Worm (Caenorhabditis elegans) whole organism, L2 larva: Measurements from ENCODE around the gene mrps-10.

Experiments
- F13H6.1 ChIP-seq: sonication (generic microtip); optimal IDR thresholded peaks from 2 replicates; lab custom pipeline; 2016; ENCODE audit warnings: missing genetic modification characterization, missing compliant biosample characterization
- Y55F3AM.14 ChIP-seq: fragments of 200-800 bp; sonication (Bioruptor generic); optimal IDR thresholded peaks from 2 replicates; lab custom pipeline; 2018; ENCODE audit warnings: mild to moderate bottlenecking, missing genetic modification characterization, missing compliant biosample characterization
- ZK546.5 ChIP-seq: sonication (generic microtip); optimal IDR thresholded peaks from 2 replicates; lab custom pipeline; 2017; ENCODE audit warnings: missing biosample characterization, missing genetic modification characterization
- aly-2 ChIP-seq: fragments of 150-350 bp; optimal IDR thresholded peaks from 2 replicates; lab custom pipeline; 2014; ENCODE audit warnings: missing biosample characterization, missing genetic modification characterization
- blmp-1 ChIP-seq: sonication (generic microtip); optimal IDR thresholded peaks from 2 replicates; lab custom pipeline; 2017; ENCODE audit warnings: missing genetic modification characterization, mild to moderate bottlenecking, missing compliant biosample characterization, antibody characterized with exemption, moderate library complexity; ENCODE audit not compliant: insufficient read depth
- ceh-82 ChIP-seq: fragments of 150-350 bp; optimal IDR thresholded peaks from 2 replicates; lab custom pipeline; 2014; ENCODE audit warnings: missing biosample characterization, missing genetic modification characterization
- crh-2 ChIP-seq: sonication (generic microtip); optimal IDR thresholded peaks from 2 replicates; lab custom pipeline; 2017; ENCODE audit warnings: missing biosample characterization, missing genetic modification characterization
- dmd-4 ChIP-seq: sonication (generic microtip); optimal IDR thresholded peaks from 2 replicates; lab custom pipeline; 2017; ENCODE audit warnings: missing biosample characterization, missing genetic modification characterization
- egl-27 ChIP-seq: sonication (generic microtip); optimal IDR thresholded peaks from 3 replicates; lab custom pipeline; 2017; ENCODE audit warnings: missing biosample characterization, missing genetic modification reagents, missing genetic modification characterization
- elt-3 ChIP-seq: sonication (generic microtip); optimal IDR thresholded peaks from 2 replicates; lab custom pipeline; 2017; ENCODE audit warnings: missing biosample characterization, missing genetic modification characterization
- fos-1 ChIP-seq: fragments of 150-350 bp; optimal IDR thresholded peaks from 2 replicates; lab custom pipeline; 2014; ENCODE audit warnings: missing biosample characterization, missing genetic modification characterization
- gmeb-1 ChIP-seq: fragments of 150-350 bp; optimal IDR thresholded peaks from 2 replicates; lab custom pipeline; 2014; ENCODE audit warnings: missing biosample characterization, missing genetic modification characterization
- lin-11 ChIP-seq: fragments of 150-350 bp; sonication (generic microtip); optimal IDR thresholded peaks from 2 replicates; lab custom pipeline; 2014; ENCODE audit warnings: missing biosample characterization, missing genetic modification characterization, inconsistent platforms, mixed read lengths
- lin-13 ChIP-seq: fragments of 150-350 bp; optimal IDR thresholded peaks from 2 replicates; lab custom pipeline; 2014; ENCODE audit warnings: missing biosample characterization, missing genetic modification reagents, missing genetic modification characterization
- lsy-2 ChIP-seq, 2 experiments: fragments of 150-350 bp in 1 of 2; sonication (generic microtip) in 1 of 2; optimal IDR thresholded peaks; 2 replicates each; lab custom pipeline; 2014 to 2017; ENCODE audit warnings: missing biosample characterization in 2 of 2, missing genetic modification characterization in 2 of 2
- mab-5 ChIP-seq: fragments of 150-350 bp; optimal IDR thresholded peaks from 2 replicates; lab custom pipeline; 2014; ENCODE audit warnings: missing biosample characterization, missing genetic modification characterization
- mbf-1 ChIP-seq: sonication (generic microtip); optimal IDR thresholded peaks from 2 replicates; lab custom pipeline; 2017; ENCODE audit warnings: missing biosample characterization, missing genetic modification characterization
- nhr-10 ChIP-seq: sonication (generic microtip); optimal IDR thresholded peaks from 2 replicates; lab custom pipeline; 2017; ENCODE audit warnings: missing biosample characterization, missing genetic modification characterization
- nhr-11 ChIP-seq: fragments of 150-350 bp; optimal IDR thresholded peaks from 2 replicates; lab custom pipeline; 2014; ENCODE audit warnings: missing biosample characterization, missing genetic modification characterization
- nhr-129 ChIP-seq: fragments of 150-350 bp; optimal IDR thresholded peaks from 2 replicates; lab custom pipeline; 2014; ENCODE audit warnings: missing biosample characterization, missing genetic modification characterization
- nhr-21 ChIP-seq: fragments of 150-350 bp; optimal IDR thresholded peaks from 2 replicates; lab custom pipeline; 2014; ENCODE audit warnings: missing biosample characterization, missing genetic modification characterization
- nhr-23 ChIP-seq: fragments of 150-350 bp; optimal IDR thresholded peaks from 2 replicates; lab custom pipeline; 2014; ENCODE audit warnings: missing biosample characterization, missing genetic modification reagents, missing genetic modification characterization
- nhr-237 ChIP-seq: fragments of 150-350 bp; optimal IDR thresholded peaks from 2 replicates; lab custom pipeline; 2014; ENCODE audit warnings: missing biosample characterization, missing genetic modification characterization
- nhr-6 ChIP-seq: fragments of 150-350 bp; optimal IDR thresholded peaks from 2 replicates; lab custom pipeline; 2014; ENCODE audit warnings: missing biosample characterization, missing genetic modification characterization
- nhr-77 ChIP-seq: fragments of 150-350 bp; optimal IDR thresholded peaks from 2 replicates; lab custom pipeline; 2014; ENCODE audit warnings: missing biosample characterization, missing genetic modification characterization
- peb-1 ChIP-seq: fragments of 150-350 bp; optimal IDR thresholded peaks from 2 replicates; lab custom pipeline; 2014; ENCODE audit warnings: missing biosample characterization, missing genetic modification characterization
- skn-1 ChIP-seq: sonication (generic microtip); optimal IDR thresholded peaks from 2 replicates; lab custom pipeline; 2017; ENCODE audit warnings: missing biosample characterization, missing genetic modification characterization
- sma-9 ChIP-seq, 2 experiments: fragments of 150-350 bp in 1 of 2; sonication (generic microtip) in 1 of 2; optimal IDR thresholded peaks; 2 replicates each; lab custom pipeline; 2014 to 2016; ENCODE audit warnings: missing genetic modification characterization in 2 of 2, mild to moderate bottlenecking in 1 of 2, missing biosample characterization in 1 of 2, missing compliant biosample characterization in 1 of 2, missing genetic modification reagents in 1 of 2, moderate library complexity in 1 of 2
- snpc-4 ChIP-seq: fragments of 150-350 bp; optimal IDR thresholded peaks from 2 replicates; lab custom pipeline; 2014; ENCODE audit warnings: missing biosample characterization, missing genetic modification characterization
- unc-39 ChIP-seq: fragments of 150-350 bp; optimal IDR thresholded peaks from 2 replicates; lab custom pipeline; 2014; ENCODE audit warnings: missing biosample characterization, missing genetic modification characterization
- unc-55 ChIP-seq: fragments of 150-350 bp; sonication (generic microtip); optimal IDR thresholded peaks from 3 replicates; lab custom pipeline; 2014; ENCODE audit warnings: missing biosample characterization, missing genetic modification reagents, missing genetic modification characterization
- ztf-1 ChIP-seq: fragments of 200-800 bp; sonication (Bioruptor generic); conservative IDR thresholded peaks from 2 replicates; pipeline ENCODE4 v1.3.6; 2022; ENCODE audit warnings: missing genetic modification characterization, missing compliant biosample characterization
- ztf-11 ChIP-seq: sonication (generic microtip); optimal IDR thresholded peaks from 2 replicates; lab custom pipeline; 2017; ENCODE audit warnings: missing biosample characterization, missing genetic modification characterization
- ztf-4 ChIP-seq: fragments of 150-350 bp; optimal IDR thresholded peaks from 2 replicates; lab custom pipeline; 2014; ENCODE audit warnings: missing biosample characterization, missing genetic modification characterization

mrps-10 gene

DNA sequence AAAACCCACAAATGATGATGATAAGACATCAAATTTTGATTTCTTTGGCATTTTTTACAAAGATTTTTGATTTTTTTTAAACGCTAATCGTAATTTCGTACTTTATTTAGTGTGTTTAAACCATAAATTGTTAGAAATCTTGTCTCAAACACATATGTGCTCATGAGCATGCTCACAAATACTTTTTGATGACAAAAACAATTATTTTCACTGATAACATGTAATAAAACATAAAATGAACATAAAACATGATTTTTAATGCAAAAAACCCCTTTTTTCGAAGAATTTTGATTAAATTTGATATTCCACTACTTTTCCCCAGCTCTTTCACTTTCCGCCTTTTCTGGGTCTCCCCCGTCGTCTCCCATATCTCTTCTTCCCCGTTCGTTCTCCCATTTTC, 6.4 kb downstream of the mrps-10 start:
- TF ChIP-seq dmd-4 (tag; lab: Kevin White, UChicago) (no peak), skn-1 (tag; lab: Kevin White, UChicago) (peak; percentile 50), lin-13 (GFP tag; lab: Kevin White, UChicago) (no peak)

DNA sequence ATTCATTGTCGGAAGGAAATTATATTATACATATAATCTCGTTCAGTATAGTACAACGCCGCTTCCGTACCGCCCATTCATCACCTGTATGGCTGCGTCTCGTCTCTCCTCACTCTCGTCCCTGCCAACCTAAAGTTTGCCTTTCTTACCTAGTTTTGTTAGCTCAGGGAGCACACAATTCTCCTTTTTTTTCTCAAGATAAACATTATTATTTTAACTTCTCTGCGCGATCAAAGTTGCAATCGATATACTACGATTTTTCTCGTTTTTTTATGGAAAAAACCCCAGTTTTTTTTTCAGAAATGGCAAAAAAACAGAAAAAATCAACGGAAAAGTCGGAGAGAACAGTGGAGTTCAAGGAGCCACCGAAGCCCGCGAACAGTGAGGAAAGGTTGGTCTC, 8.1 kb downstream of the mrps-10 start, which contains the start of gene epg-3:
Gene epg-3 (plus strand): TSS at position 301 of the 400 bp plus-strand sequence.
- no peak for TF ChIP-seq nhr-129 (tag; lab: Kevin White, UChicago)
- no peak for TF ChIP-seq gmeb-1 (tag; lab: Kevin White, UChicago)
- TF ChIP-seq aly-2 (tag; lab: Kevin White, UChicago): no peak
- TF ChIP-seq ztf-1: no peak
- TF ChIP-seq nhr-10: no peak
- no peak for TF ChIP-seq lsy-2 (tag; optimal IDR thresholded peaks at IDR 0.05; lab: Kevin White, UChicago)
- TF ChIP-seq mbf-1 (tag; lab: Kevin White, UChicago): no peak
- TF ChIP-seq nhr-11: no peak
- TF ChIP-seq nhr-23 (tag; lab: Kevin White, UChicago): no peak
- no peak for TF ChIP-seq peb-1 (tag; lab: Kevin White, UChicago)
- TF ChIP-seq egl-27 (tag; lab: Kevin White, UChicago): no peak
- no peak for TF ChIP-seq ztf-11
- no peak for TF ChIP-seq ZK546.5 (tag; lab: Kevin White, UChicago)
- TF ChIP-seq nhr-77 (tag; lab: Kevin White, UChicago): no peak
- TF ChIP-seq lin-13 (GFP tag; lab: Kevin White, UChicago): no peak
- TF ChIP-seq fos-1 (tag; lab: Kevin White, UChicago): no peak
- no peak for TF ChIP-seq snpc-4
- no peak for TF ChIP-seq crh-2 (tag; lab: Kevin White, UChicago)
- TF ChIP-seq blmp-1 (tag; lab: Kevin White, UChicago): no peak
- TF ChIP-seq nhr-237: no peak

DNA sequence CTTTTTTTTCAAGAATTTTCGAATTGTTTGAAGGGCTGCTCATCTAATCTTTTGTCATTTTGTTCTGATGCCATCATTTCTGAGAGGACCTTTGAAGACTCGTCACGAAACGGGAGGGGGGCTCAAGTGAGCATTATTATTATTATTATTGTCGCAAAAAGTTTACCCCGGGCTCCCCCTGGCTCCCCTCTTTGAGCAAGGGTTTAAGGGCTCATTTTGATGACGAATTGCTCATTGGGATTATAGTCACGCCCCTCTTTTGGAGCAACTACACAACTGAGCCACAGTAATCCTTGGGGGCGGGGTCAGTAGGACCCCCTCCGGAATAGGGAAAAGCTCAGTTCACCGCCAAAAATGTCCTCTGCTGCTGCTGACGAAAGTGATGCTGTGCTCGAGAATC, 15.9 kb downstream of the mrps-10 start, which contains the start of gene unc-25:
Gene unc-25 (plus strand): TSS at position 345 of the 400 bp plus-strand sequence.
- TF ChIP-seq F13H6.1 (tag; lab: Kevin White, UChicago) (peak; percentile 0), unc-55 (GFP tag; lab: Kevin White, UChicago) (peak; percentile 57), mab-5 (tag; lab: Kevin White, UChicago) (peak; percentile 73), ceh-82 (tag; lab: Kevin White, UChicago) (no peak), ztf-1 (0 out of 2 replicates have a peak, but pooled peaks have one; percentile 22), lsy-2 (tag; optimal IDR thresholded peaks at IDR 0.05; lab: Kevin White, UChicago) (peak in 1 of 2 experiments; percentile 20), ztf-4 (tag; lab: Kevin White, UChicago) (no peak), Y55F3AM.14 (peak; percentile 73)
- TF ChIP-seq, all 48 proteins: peak for 6

DNA sequence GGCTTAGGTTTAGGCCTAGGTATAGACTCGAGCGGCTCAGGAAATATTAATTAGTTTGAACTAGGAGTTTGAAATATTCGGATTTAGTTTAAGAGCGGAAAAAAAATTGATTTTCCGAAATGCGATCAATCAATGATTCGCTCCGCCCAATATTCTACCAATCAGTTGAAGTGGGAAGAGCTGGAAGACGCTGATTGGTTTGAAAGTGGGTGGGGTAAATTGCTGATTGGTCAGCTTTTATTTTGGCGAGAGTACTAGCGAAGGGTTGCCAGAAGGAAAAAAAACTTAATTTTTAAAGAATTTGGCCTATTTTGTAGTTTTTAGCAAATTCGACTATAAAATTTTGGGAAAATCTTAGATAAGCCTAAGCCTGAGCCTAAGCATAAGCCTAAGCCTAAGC, 17.7 kb downstream of the mrps-10 start:
- TF ChIP-seq elt-3 (tag; lab: Kevin White, UChicago) (no peak), ZK546.5 (tag; lab: Kevin White, UChicago) (no peak), nhr-6 (tag; lab: Kevin White, UChicago) (no peak), lin-13 (GFP tag; lab: Kevin White, UChicago) (no peak)

DNA sequence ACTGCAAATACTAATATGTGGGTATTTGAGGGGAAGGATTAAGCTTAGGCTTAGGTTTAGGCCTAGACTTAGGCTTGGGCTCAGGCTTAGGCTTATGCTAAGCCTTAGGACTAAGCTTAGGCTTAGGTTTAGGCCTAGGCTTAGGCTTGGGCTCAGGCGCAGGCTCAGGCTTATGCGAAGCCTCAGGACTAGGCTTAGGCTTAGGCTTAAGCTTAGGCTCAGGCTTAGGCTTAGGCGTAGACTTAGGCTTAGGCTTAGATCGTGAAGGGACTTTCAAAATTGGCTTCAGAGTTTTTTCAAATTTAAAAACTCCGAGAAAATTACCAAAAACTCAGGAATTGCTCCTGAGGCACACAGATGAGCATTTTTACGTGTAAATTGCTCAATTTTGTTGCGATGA, 18.7 kb downstream of the mrps-10 start:
- no peak for TF ChIP-seq fos-1 (tag; lab: Kevin White, UChicago)
- no peak for TF ChIP-seq lin-13 (GFP tag; lab: Kevin White, UChicago)
- no peak for TF ChIP-seq aly-2 (tag; lab: Kevin White, UChicago)
- TF ChIP-seq unc-39 (tag; lab: Kevin White, UChicago): no peak
- TF ChIP-seq ceh-82 (tag; lab: Kevin White, UChicago): no peak
- no peak for TF ChIP-seq lsy-2 (tag; optimal IDR thresholded peaks at IDR 0.05; lab: Kevin White, UChicago)
- no peak for TF ChIP-seq ztf-11
- TF ChIP-seq nhr-6 (tag; lab: Kevin White, UChicago): no peak
- TF ChIP-seq ztf-4 (tag; lab: Kevin White, UChicago): no peak
- TF ChIP-seq blmp-1 (tag; lab: Kevin White, UChicago): no peak
- no peak for TF ChIP-seq nhr-21 (tag; lab: Kevin White, UChicago)
- no peak for TF ChIP-seq lin-11
- TF ChIP-seq sma-9 (GFP tag; optimal IDR thresholded peaks at IDR 0.05; lab: Kevin White, UChicago): no peak
- TF ChIP-seq sma-9 (tag; optimal IDR thresholded peaks at IDR 0.05; lab: Kevin White, UChicago): no peak
- TF ChIP-seq Y55F3AM.14: no peak
- no peak for TF ChIP-seq gmeb-1 (tag; lab: Kevin White, UChicago)
- TF ChIP-seq F13H6.1 (tag; lab: Kevin White, UChicago): no peak
